Worm (Caenorhabditis elegans): ENCODE results near the gene ttbk-4.

ttbk-4 gene

DNA sequence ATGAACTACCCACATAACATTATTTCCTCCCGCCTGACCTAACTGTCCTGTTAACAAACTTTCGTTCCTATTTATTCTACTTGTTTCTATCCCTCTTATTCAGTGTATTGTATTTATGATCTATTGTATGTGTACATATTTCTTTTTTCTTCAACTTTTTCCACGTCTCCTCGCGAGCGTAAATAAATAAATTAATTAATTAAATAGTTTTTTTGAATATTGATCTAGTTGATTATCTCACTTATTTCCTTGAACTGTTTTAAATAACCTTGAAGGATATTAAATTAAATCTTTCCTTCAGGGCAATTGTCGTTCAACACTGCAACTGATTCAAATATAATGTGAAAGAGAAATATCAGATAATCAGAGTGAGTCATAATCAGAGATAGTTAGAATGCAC, 32.1 kb downstream of the ttbk-4 start, which contains the start of gene frk-1:
Gene frk-1 (plus strand): TSS at position 301 of the 400 bp plus-strand sequence.
- TF ChIP-seq unc-42 (tag; optimal IDR thresholded peaks at IDR 0.05) (no peak), lin-11 (tag; optimal IDR thresholded peaks at IDR 0.05) (no peak), ahr-1 (tag; optimal IDR thresholded peaks at IDR 0.05) (no peak), unc-55 (GFP tag; optimal IDR thresholded peaks at IDR 0.05) (no peak), tbx-7 (tag; optimal IDR thresholded peaks at IDR 0.05) (no peak), pha-4 (tag; optimal IDR thresholded peaks at IDR 0.05) (no peak), ref-2 (tag; optimal IDR thresholded peaks at IDR 0.05) (no peak), ceh-14 (tag; optimal IDR thresholded peaks at IDR 0.05) (no peak), zip-5 (tag; optimal IDR thresholded peaks at IDR 0.05) (no peak), ceh-2 (tag; optimal IDR thresholded peaks at IDR 0.05) (no peak), pax-1 (tag; optimal IDR thresholded peaks at IDR 0.05) (no peak), nhr-232 (tag; optimal IDR thresholded peaks at IDR 0.05) (no peak), elt-2 (tag; optimal IDR thresholded peaks at IDR 0.05) (no peak), pha-2 (tag; optimal IDR thresholded peaks at IDR 0.05) (no peak), sox-2 (GFP tag; IDR thresholded peaks at IDR 0.05) (no peak), ceh-6 (GFP tag; optimal IDR thresholded peaks at IDR 0.05) (no peak)

DNA sequence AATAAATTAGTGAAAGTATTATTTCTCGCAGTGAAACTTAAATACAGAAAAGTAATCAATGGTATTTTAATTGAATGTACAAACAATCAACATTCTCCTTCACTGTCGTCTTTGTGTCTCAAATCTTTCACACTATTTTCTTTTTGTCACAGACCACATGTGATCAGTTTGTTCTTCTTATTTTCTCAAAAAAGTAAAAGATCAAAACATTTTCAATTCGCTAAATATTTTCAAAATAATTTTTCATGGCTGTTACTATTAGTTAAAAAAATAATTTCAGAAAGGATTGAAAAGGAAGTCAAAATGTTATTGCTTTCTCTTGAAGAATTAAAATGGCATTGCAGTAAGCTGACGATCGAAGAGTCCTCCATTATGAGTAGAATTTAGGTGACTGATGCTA, 34.1 kb downstream of the ttbk-4 start, which contains the start of gene dhs-31:
Gene dhs-31 (minus strand): TSS at position 101 of the 400 bp plus-strand sequence.
- TF ChIP-seq K09A11.1 (tag; optimal IDR thresholded peaks at IDR 0.05; ENCODE audit: insufficient read depth) (no peak), nhr-11 (tag; optimal IDR thresholded peaks at IDR 0.05) (no peak), unc-42 (tag; optimal IDR thresholded peaks at IDR 0.05) (no peak), odd-2 (tag; optimal IDR thresholded peaks at IDR 0.05) (no peak), nfya-1 (tag; optimal IDR thresholded peaks at IDR 0.05) (no peak), ceh-45 (GFP tag; IDR thresholded peaks at IDR 0.05) (no peak), pha-4 (tag; optimal IDR thresholded peaks at IDR 0.05) (no peak), pax-1 (tag; optimal IDR thresholded peaks at IDR 0.05) (no peak), T23F11.4 (GFP tag; optimal IDR thresholded peaks at IDR 0.05) (no peak), ceh-19 (GFP tag; optimal IDR thresholded peaks at IDR 0.05) (no peak), unc-3 (GFP tag; conservative IDR thresholded peaks at IDR 0.05) (no peak), unc-3 (tag; optimal IDR thresholded peaks at IDR 0.05) (no peak), rnt-1 (tag; optimal IDR thresholded peaks at IDR 0.05) (no peak), pag-3 (tag; optimal IDR thresholded peaks at IDR 0.05; ENCODE audit: borderline replicate concordance) (no peak), syd-9 (tag; optimal IDR thresholded peaks at IDR 0.05) (no peak)

DNA sequence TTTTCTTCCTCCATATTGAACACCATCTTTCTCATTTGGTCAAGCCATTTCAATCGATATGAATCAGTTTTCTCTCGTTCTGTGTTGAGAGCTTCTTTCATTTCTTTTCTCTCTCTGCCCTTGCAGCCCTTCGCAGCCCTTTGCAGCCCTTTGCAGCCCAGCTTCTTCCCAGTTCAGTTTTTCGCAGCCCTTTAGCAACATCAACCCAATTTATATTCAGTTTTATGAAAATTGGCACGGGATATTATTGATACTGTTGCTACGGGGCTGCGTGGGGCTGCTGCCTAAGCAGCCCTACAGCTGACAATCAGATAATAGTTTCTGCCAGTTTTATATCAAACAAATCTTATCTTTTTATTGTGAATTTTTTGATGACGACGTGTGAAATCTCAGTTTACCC, 38.0 kb downstream of the ttbk-4 start, which contains the start of gene F44D12.10:
Gene F44D12.10 (minus strand): TSS at position 101 of the 400 bp plus-strand sequence.
- TF ChIP-seq pha-2 (tag; optimal IDR thresholded peaks at IDR 0.05) = no peak

DNA sequence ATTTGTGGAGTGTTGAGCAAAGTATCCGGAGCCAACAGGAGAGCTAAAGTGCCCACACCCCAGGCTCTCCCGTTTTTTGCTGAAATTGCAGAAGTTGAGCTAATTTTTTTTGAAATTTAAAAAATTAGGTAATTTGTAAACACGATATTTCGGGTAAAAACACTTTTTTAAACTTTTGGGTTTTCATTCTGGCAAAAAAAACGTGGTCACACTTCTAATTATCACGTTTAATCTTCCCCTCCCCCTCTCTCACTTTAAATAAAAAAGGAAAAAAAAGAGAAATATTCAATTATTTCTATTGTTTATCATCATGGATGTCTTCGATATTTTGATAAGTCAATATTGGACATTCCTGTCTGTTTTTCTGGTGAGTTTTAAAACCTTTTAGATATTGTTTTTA, 41.9 kb downstream of the ttbk-4 start, which contains the start of gene F44D12.6:
Gene F44D12.6 (plus strand): TSS at position 301 of the 400 bp plus-strand sequence.
- TF ChIP-seq mec-3 (tag; optimal IDR thresholded peaks at IDR 0.05; ENCODE audit: borderline replicate concordance) = no peak
- TF ChIP-seq ceh-30 (tag; optimal IDR thresholded peaks at IDR 0.05) = no peak
- TF ChIP-seq fkh-6 (tag; optimal IDR thresholded peaks at IDR 0.05) = no peak
- no peak for TF ChIP-seq nfya-1 (tag; optimal IDR thresholded peaks at IDR 0.05)
- no peak for TF ChIP-seq sox-4 (tag; optimal IDR thresholded peaks at IDR 0.05)
- TF ChIP-seq che-1 (tag; optimal IDR thresholded peaks at IDR 0.05) = no peak
- TF ChIP-seq ceh-24 (tag; optimal IDR thresholded peaks at IDR 0.05) = no peak
- no peak for TF ChIP-seq unc-55 (GFP tag; optimal IDR thresholded peaks at IDR 0.05)
- TF ChIP-seq ceh-19 (GFP tag; optimal IDR thresholded peaks at IDR 0.05) = no peak
- no peak for TF ChIP-seq ceh-22 (tag; optimal IDR thresholded peaks at IDR 0.05)
- no peak for TF ChIP-seq ceh-6 (GFP tag; optimal IDR thresholded peaks at IDR 0.05)
- no peak for TF ChIP-seq unc-42 (tag; optimal IDR thresholded peaks at IDR 0.05)
- no peak for TF ChIP-seq ceh-9 (tag; optimal IDR thresholded peaks at IDR 0.05)
- no peak for TF ChIP-seq Y22D7AL.16 (tag; optimal IDR thresholded peaks at IDR 0.05)
- no peak for TF ChIP-seq rnt-1 (tag; optimal IDR thresholded peaks at IDR 0.05)

All from whole organism, late embryonic.